Worm (Caenorhabditis elegans): Measurements from ENCODE around the gene lsy-2.

ce11 chrX:2050212-2050611, 39.3 kb upstream of the lsy-2 start:
- no peak for TF ChIP-seq nhr-12 (tag; optimal IDR thresholded peaks at IDR 0.05)
- no peak for TF ChIP-seq rnt-1 (tag; optimal IDR thresholded peaks at IDR 0.05)
- no peak for TF ChIP-seq ztf-4 (tag; optimal IDR thresholded peaks at IDR 0.05)
- TF ChIP-seq nhr-19 (GFP tag; conservative IDR thresholded peaks at IDR 0.05) = no peak

Data from whole organism, L1 larva.